Worm (Caenorhabditis elegans): ENCODE results near the gene dct-6.

dct-6 gene

DNA sequence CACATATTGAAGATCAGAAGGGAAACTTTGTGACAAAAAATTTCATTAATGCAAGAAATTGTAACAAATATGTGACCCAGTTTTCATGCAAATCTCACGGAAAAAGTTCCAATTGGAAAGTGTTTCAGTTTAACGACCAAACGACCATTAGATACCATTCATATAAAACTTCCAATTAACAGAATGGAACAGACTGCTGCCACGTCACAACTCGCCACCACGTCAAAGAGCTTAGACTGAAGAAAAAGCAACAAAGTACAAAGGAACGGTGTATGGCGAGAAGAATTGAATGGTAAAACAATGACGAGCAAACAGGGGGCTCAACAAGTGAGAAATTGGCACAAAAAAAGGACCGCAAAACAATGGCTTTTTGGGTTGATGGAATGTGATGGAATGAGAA is 19.1 kb downstream of the dct-6 start, which contains the start of gene T04C9.3:
T04C9.3 (plus strand) TSS at position 301 of the 400 bp plus-strand sequence.
- TF ChIP-seq dao-5 (tag; optimal IDR thresholded peaks at IDR 0.05): no peak
- TF ChIP-seq him-1 (tag; optimal IDR thresholded peaks at IDR 0.05): no peak
- TF ChIP-seq W03F9.2 (tag; optimal IDR thresholded peaks at IDR 0.05): no peak

DNA sequence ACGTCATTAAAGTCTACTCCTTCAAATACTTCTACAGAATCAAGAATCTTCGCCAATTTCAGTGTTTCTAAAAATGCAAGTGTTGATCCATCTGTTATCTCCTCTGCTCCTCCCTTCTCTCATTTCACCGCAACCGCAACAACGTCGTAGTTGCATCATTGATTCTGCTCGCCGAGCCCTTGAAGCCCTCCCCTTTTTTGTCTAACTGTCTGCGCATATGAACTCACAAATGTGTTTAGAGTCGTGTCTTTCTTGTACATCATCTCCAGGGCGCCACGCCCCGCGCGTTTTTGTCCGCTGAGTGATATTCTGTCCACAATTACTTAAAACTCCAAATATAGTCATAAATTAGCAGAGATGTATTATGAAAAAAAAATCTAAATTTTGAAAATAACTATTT is 21.8 kb downstream of the dct-6 start:
- TF ChIP-seq W03F9.2 (tag; optimal IDR thresholded peaks at IDR 0.05) (no peak), him-1 (tag; optimal IDR thresholded peaks at IDR 0.05) (peak; percentile 55), dao-5 (tag; optimal IDR thresholded peaks at IDR 0.05) (no peak)

DNA sequence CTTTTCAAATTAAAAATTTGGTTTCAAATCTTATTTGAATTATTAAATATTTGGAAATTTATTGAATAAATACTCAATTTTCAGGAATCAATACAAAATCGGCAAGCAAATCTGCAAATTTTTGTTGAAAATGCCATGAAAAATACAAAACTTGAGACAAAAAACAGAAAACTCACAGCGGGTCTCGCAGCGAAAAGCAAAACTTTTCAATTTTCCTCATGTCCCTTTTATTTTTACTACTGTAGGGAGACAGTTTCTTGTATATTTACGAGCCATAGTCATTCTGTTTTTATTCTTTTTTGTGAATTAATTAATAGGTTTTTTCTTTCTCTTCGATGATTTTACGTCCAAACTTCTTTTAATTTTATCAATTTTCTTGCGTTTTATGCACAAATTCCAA is 22.2 kb downstream of the dct-6 start:
- TF ChIP-seq W03F9.2 (tag; optimal IDR thresholded peaks at IDR 0.05) (no peak), dao-5 (tag; optimal IDR thresholded peaks at IDR 0.05) (no peak), him-1 (tag; optimal IDR thresholded peaks at IDR 0.05) (no peak)

DNA sequence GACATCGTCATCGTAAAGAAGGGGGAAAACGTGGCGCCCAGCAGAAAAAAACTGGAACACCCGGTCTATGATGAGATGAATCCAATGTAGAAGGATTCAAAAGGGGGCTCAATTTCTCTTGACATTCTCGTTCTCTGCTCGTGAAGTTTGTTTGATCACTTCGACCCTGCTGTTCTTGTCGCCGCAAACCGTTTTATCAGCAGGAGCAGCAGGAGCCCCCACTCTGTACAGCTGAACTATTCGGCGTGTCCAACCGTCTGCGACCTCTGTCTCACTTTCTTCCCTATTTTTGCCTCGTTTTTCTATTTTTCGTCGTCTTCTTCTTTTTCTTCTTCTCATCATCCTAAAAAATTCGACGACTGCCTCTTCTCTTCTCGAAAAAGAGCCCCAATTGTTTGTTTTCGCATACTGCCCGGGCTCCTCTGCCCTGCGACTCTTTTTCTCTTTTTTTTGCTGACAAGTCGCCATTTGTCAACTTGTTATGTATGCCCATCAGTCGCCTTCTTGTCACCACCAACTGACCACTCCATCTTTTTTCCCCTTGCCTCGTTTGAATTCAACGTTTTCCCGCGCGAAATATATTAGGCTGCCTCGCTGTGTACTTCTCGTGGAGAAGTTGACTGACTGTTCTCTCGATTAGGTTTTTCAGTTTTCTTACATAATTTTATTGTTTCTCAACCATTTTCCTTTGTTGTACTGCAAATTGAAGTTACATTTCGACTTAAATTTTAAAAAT is 22.9 kb downstream of the dct-6 start:
- TF ChIP-seq him-1 (tag; optimal IDR thresholded peaks at IDR 0.05) (no peak), dao-5 (tag; optimal IDR thresholded peaks at IDR 0.05) (no peak), W03F9.2 (tag; optimal IDR thresholded peaks at IDR 0.05) (no peak)

DNA sequence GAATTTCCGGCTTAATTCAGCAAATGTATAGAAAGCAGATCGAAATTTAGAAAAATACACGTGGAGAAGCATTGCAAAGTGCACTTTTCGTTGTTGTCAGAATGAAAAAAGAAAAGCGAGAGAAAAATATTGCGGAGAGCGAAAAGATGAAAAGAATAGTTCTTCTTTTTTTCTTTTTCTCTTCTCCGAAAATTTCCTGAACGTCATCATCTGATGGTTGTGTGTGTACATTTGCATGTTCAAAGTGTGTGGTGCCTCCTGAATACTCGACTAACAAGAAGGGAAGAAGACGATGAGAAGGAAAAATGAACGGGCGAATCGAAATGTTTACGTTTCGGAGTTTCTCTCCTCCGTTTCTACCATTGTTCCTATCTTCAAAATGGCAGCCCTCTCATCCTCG is 23.9 kb downstream of the dct-6 start:
- TF ChIP-seq him-1 (tag; optimal IDR thresholded peaks at IDR 0.05) (no peak), W03F9.2 (tag; optimal IDR thresholded peaks at IDR 0.05) (no peak), dao-5 (tag; optimal IDR thresholded peaks at IDR 0.05) (no peak)

DNA sequence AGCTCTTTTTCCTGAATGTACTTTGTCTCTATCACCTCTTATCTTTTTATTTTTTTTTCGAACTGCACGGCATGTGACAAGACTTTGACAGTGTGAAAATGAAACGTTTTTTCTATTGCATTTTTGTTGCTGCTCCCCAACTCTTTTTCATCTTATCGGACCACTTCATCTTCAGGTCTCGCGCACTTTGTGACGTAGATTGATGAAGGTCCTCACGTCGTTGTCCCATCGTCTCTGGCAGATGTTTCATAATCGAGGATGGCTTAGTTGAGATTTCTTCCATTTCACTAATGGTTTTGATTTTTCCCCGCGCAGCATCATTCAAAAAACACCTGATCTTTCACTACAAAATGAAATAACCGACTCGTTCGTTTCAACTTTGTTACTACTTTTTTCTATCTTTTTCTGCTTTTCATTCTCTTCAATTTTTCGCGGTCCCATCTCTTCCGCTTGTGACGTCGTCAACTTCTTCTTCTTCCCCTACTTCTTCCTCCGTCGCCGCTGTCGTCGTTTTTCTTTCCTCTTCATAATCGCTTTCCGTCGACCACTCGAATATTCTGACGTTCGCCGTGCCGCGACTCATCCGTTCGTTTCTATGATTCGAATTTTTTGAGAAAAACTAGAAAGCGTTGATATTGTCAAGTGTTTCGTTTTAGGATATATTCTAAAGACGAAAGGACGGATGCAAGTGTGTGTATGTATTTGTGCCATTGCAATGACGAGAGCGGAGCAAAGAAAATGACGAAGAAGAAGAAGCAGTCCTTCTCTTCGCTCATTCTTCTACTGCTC is 25.1 kb downstream of the dct-6 start, which contains the start of gene T04C9.2:
T04C9.2 (plus strand) TSS at position 739 of the 789 bp plus-strand sequence.
- TF ChIP-seq W03F9.2 (tag; optimal IDR thresholded peaks at IDR 0.05): no peak
- TF ChIP-seq him-1 (tag; optimal IDR thresholded peaks at IDR 0.05): peak; percentile 4
- TF ChIP-seq dao-5 (tag; optimal IDR thresholded peaks at IDR 0.05): no peak

DNA sequence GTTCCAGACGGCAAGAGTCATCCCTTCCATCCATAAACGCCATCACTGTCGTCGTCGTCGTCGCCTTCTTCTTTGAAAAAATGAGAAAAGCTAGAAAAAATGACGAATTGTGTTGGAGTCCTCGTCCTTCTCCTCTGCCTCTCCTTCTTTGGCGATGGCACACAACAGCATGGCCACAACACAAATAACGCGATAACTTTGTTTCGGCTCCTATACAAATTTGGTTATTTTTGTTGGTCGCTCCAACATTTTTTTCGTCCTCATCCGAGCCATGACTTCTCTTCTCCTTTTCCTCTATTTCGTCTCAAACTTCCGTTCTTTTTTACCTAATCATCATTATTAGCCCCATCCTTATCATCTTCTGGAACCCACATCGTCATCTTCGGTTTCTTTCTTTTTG is 25.8 kb downstream of the dct-6 start:
- no peak for TF ChIP-seq dao-5 (tag; optimal IDR thresholded peaks at IDR 0.05)
- TF ChIP-seq W03F9.2 (tag; optimal IDR thresholded peaks at IDR 0.05): no peak
- no peak for TF ChIP-seq him-1 (tag; optimal IDR thresholded peaks at IDR 0.05)

DNA sequence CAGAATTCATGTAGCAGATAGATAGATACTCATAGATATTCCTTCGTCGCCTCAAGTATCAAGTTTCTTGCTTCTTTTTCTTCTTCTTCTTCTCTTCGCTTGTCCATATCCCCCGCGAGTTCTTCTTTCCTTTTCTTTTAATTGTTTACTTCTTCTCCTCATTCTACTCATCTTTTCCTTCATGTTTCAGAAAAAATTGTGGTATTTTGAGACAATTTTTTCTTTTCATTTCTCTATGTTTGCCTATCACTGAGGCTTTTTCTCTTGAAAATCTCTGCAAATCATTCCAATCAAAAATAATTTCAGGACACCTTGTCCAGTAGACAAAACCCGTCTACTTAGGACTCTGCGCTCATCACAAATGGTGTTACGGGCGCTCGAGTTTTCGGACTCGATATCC is 26.7 kb downstream of the dct-6 start, which contains the start of gene T04C9.1:
T04C9.1 (plus strand) TSS at position 301 of the 400 bp plus-strand sequence.
- TF ChIP-seq W03F9.2 (tag; optimal IDR thresholded peaks at IDR 0.05) (no peak), dao-5 (tag; optimal IDR thresholded peaks at IDR 0.05) (no peak), him-1 (tag; optimal IDR thresholded peaks at IDR 0.05) (no peak)

DNA sequence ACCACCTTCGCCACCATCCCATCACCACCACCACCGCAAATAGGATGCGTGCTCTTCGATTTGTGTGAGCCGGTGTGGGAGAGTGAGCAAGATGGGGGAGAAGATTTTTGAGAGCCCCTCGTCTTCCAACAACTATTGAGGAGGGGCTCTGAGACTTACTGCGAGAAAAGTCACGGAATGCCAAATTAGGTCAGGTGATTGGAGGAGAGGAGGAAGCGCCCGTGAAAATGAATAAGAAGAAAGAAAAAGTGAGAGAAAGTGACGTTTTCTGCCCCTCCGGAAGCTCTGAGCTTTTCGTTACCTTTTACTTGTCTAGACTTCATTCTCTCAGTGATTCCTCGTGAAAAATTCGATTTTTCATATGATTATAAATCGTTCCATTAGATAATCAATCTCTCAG is 32.4 kb downstream of the dct-6 start:
- TF ChIP-seq dao-5 (tag; optimal IDR thresholded peaks at IDR 0.05) (no peak), him-1 (tag; optimal IDR thresholded peaks at IDR 0.05) (no peak), W03F9.2 (tag; optimal IDR thresholded peaks at IDR 0.05) (no peak)

DNA sequence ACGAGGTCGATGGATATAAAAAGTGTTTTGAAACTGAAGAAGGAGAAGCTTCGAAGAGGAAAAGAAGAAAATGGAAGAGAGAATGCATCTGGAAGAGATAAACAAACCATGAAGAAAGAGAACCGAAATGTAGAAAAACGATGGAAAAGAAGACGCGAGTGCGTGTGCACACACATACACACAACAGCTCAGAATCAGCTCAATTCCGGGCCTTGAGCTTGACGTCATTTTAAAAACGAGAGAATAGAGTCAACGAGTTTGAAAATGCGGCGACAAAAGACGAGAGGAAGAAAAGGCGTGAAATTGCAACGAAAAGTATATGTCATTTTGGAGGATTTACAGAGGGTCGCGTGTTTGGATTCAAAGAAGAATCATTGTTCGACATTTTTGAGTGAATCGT is 33.4 kb downstream of the dct-6 start:
- TF ChIP-seq W03F9.2 (tag; optimal IDR thresholded peaks at IDR 0.05) (no peak), dao-5 (tag; optimal IDR thresholded peaks at IDR 0.05) (no peak), him-1 (tag; optimal IDR thresholded peaks at IDR 0.05) (peak; percentile 59)

DNA sequence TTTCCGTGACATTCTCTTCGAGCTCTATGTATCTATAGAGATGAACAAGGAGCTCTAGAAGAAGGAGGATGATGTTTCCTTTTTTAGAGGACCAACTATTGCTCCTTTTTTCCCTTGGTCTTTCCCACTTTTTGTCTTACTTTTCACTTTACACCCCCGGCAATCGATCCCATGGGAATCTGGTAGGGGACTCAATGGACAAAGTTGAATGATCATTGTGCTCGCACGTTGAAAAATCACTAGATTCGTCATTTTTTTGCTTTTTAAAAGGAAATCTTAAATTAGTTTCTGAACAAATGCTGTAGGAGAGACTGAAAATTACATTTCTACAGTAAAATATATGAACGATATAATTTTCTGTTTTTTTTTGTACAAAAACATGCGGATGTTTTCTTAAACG is 35.8 kb downstream of the dct-6 start:
- TF ChIP-seq W03F9.2 (tag; optimal IDR thresholded peaks at IDR 0.05) (no peak), him-1 (tag; optimal IDR thresholded peaks at IDR 0.05) (no peak), dao-5 (tag; optimal IDR thresholded peaks at IDR 0.05) (no peak)

DNA sequence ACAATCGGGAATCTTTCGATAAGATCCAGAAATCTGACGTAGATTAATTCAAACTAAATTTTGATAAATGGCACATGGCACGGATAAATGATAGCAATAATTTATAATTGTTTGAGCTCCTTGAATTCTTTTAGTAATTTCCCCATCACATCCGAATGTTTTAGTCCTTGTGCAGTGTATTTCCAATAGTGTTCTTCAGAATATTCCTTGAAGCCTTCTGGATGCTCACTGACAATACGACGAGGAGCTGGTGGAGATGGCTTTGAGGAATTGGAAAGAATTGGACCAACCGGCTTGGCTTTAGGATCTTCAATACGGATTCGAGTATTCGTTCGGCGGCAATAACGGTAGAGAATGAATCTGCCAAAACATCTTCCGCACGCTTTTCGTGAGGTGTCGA is 40.2 kb downstream of the dct-6 start:
- TF ChIP-seq W03F9.2 (tag; optimal IDR thresholded peaks at IDR 0.05): no peak
- no peak for TF ChIP-seq dao-5 (tag; optimal IDR thresholded peaks at IDR 0.05)
- TF ChIP-seq him-1 (tag; optimal IDR thresholded peaks at IDR 0.05): peak; percentile 24

DNA sequence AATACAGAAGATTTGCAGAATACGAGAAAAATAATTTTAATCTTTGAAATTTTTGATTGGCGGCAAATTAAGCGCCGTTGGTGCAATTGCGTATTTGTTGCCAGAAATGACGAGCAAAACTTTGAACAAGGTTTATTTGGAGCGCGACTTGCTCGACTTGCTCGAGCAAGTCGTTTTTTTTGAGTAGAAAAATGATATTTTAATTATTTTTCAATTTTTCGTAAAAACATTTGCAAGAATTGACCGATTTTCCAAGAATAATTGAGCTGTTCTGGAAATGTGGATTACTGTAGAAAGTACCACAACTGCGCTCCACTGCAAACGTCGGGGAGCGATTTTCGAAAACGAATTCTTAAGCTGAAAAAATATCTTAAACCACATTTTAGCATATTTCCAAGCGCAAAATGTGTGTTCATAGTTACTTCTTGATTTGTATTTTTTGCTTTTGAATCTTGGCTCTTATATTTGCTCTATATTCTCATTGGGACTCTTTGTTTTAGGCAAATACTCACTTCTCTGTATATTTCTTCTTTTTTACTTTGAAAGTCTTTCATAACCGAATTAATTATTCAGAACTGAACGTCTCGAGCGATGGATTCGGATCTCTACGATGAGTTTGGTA is 42.9 kb downstream of the dct-6 start, which contains the start of the genes gcna-1 and eftu-2:
gcna-1 (minus strand) TSS at position 96 of the 622 bp plus-strand sequence.
eftu-2 (plus strand) TSS at position 572 of the 622 bp plus-strand sequence.
- TF ChIP-seq W03F9.2 (tag; optimal IDR thresholded peaks at IDR 0.05): no peak
- TF ChIP-seq dao-5 (tag; optimal IDR thresholded peaks at IDR 0.05): no peak
- no peak for TF ChIP-seq him-1 (tag; optimal IDR thresholded peaks at IDR 0.05)
